Worm (Caenorhabditis elegans): ENCODE data around the gene srh-118.

Gene srh-118

ce11 chrV:17520735-17521134 is 24.8 kb upstream of the srh-118 start, which contains the start of gene fbxa-136:
TSS of gene fbxa-136 (plus strand) at chrV:17521035.
- TF ChIP-seq zag-1 (tag; optimal IDR thresholded peaks at IDR 0.05), result no peak
- no peak for TF ChIP-seq nhr-25 (tag; optimal IDR thresholded peaks at IDR 0.05; ENCODE audit: borderline replicate concordance, insufficient read depth)
- no peak for TF ChIP-seq mxl-2 (GFP tag; conservative IDR thresholded peaks at IDR 0.05)
- TF ChIP-seq zip-2 (tag; optimal IDR thresholded peaks at IDR 0.05), result no peak
- no peak for TF ChIP-seq F44E2.7 (GFP tag; IDR thresholded peaks at IDR 0.05)
- no peak for TF ChIP-seq daf-12 (tag; optimal IDR thresholded peaks at IDR 0.05)
- TF ChIP-seq ztf-7 (tag; optimal IDR thresholded peaks at IDR 0.05), result no peak
- TF ChIP-seq ctbp-1 (GFP tag; IDR thresholded peaks at IDR 0.05), result no peak
- TF ChIP-seq unc-39 (tag; optimal IDR thresholded peaks at IDR 0.05), result no peak
- TF ChIP-seq Y5F2A.4 (GFP tag; optimal IDR thresholded peaks at IDR 0.05), result no peak
- no peak for TF ChIP-seq php-3 (GFP tag; IDR thresholded peaks at IDR 0.05)
- no peak for TF ChIP-seq skn-1 (tag; optimal IDR thresholded peaks at IDR 0.05)
- TF ChIP-seq fkh-10 (GFP tag; optimal IDR thresholded peaks at IDR 0.05), result no peak
- TF ChIP-seq jun-1 (tag; optimal IDR thresholded peaks at IDR 0.05), result no peak
- no peak for TF ChIP-seq ZK546.5 (tag; optimal IDR thresholded peaks at IDR 0.05)
- no peak for TF ChIP-seq lin-15B (tag; optimal IDR thresholded peaks at IDR 0.05)
- no peak for TF ChIP-seq T26A8.4 (GFP tag; IDR thresholded peaks at IDR 0.05)

- TF ChIP-seq lim-7 (GFP tag; IDR thresholded peaks at IDR 0.05), result peak; percentile 28; the same call in 1 of the 2 replicates
- 0 out of 2 replicates have a peak, but pooled peaks have one; percentile 26 for TF ChIP-seq vab-7 (GFP tag; IDR thresholded peaks at IDR 0.05)
- no peak for TF ChIP-seq lin-38 (GFP tag; IDR thresholded peaks at IDR 0.05)
Measured at ce11 chrV:17513831-17514230, 17.9 kb upstream of the srh-118 start.

- TF ChIP-seq set-16 (GFP tag; IDR thresholded peaks at IDR 0.05), result peak; percentile 67
- TF ChIP-seq dmd-8 (GFP tag; IDR thresholded peaks at IDR 0.05), result no peak
Measured at ce11 chrV:17512763-17513162, 16.8 kb upstream of the srh-118 start.

ce11 chrV:17508493-17508892 is 12.5 kb upstream of the srh-118 start, which contains the start of gene srw-32:
TSS of gene srw-32 (plus strand) at chrV:17508793.
- TF ChIP-seq pha-4 (GFP tag; IDR thresholded peaks at IDR 0.05) (no peak), pha-4 (tag; optimal IDR thresholded peaks at IDR 0.05) (no peak), daf-19 (GFP tag; conservative IDR thresholded peaks at IDR 0.05) (no peak), ces-1 (GFP tag; optimal IDR thresholded peaks at IDR 0.05) (no peak), nhr-237 (tag; optimal IDR thresholded peaks at IDR 0.05) (no peak), nhr-25 (tag; optimal IDR thresholded peaks at IDR 0.05; ENCODE audit: borderline replicate concordance, insufficient read depth) (no peak), F44E2.7 (GFP tag; IDR thresholded peaks at IDR 0.05) (no peak), aha-1 (tag) (no peak), lin-29 (GFP tag; IDR thresholded peaks at IDR 0.05) (no peak), attf-4 (tag; optimal IDR thresholded peaks at IDR 0.05) (no peak), ZK546.5 (tag; optimal IDR thresholded peaks at IDR 0.05) (no peak), rbr-2 (tag; optimal IDR thresholded peaks at IDR 0.05) (no peak), spr-3 (GFP tag; optimal IDR thresholded peaks at IDR 0.05) (no peak), hlh-30 (tag; optimal IDR thresholded peaks at IDR 0.05; ENCODE audit: insufficient read depth) (no peak), lsy-2 (tag; optimal IDR thresholded peaks at IDR 0.05) (no peak), dpl-1 (GFP tag; optimal IDR thresholded peaks at IDR 0.05) (no peak)

- TF ChIP-seq tag-97 (GFP tag; IDR thresholded peaks at IDR 0.05), result no peak
Measured at ce11 chrV:17506289-17506688, 10.3 kb upstream of the srh-118 start, which contains the start of gene srw-31. TSS of gene srw-31 (plus strand) at chrV:17506589.
